Fruit fly (Drosophila melanogaster): ENCODE data around the gene wnd.

The wnd gene

DNA sequence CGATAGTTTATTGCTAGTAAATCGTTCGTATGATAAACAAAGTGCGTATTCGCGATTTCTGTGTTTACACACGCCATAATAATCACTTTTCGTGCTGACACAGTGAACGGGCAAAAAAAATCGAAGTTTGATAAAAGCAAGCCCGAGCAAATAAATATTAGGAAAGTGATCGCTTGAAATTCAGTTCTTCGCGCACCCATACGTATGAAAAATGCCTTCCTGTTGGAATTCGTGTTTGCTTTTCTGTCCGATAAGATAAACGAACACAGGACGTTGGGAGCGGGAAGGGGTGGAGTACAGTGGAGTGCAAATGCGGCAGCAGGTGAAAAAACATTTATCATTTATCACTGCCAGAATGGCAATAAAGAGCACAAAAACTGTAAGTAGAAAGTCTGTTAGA is 4.9 kb downstream of the wnd start (continued):
- no peak for TF ChIP-seq tll (GFP tag; optimal IDR thresholded peaks at IDR 0.05)
- TF ChIP-seq CG7839 (tag; optimal IDR thresholded peaks at IDR 0.05), result no peak
- peak; percentile 3 for TF ChIP-seq CG1792 (GFP tag; optimal IDR thresholded peaks at IDR 0.05)
- no peak for TF ChIP-seq CG8359 (GFP tag; optimal IDR thresholded peaks at IDR 0.05; ENCODE audit: borderline replicate concordance)
- TF ChIP-seq Side (GFP tag; optimal IDR thresholded peaks at IDR 0.05), result no peak
- TF ChIP-seq abd-A (tag; optimal IDR thresholded peaks at IDR 0.05), result no peak
- TF ChIP-seq sob (GFP tag; IDR thresholded peaks at IDR 0.05), result peak; percentile 11; the same call in 1 of the 2 replicates
- no peak for TF ChIP-seq fru (optimal IDR thresholded peaks at IDR 0.05)
- no peak for TF ChIP-seq seq (GFP tag; IDR thresholded peaks at IDR 0.05)
- TF ChIP-seq Ptx1 (GFP tag; IDR thresholded peaks at IDR 0.05), result 0 out of 2 replicates have a peak, but pooled peaks have one; percentile 7
- no peak for TF ChIP-seq CG1832 (GFP tag; optimal IDR thresholded peaks at IDR 0.05)
- TF ChIP-seq Antp (GFP tag; optimal IDR thresholded peaks at IDR 0.05), result no peak
- no peak for TF ChIP-seq Rx (GFP tag; IDR thresholded peaks at IDR 0.05)
- peak; percentile 22 for TF ChIP-seq HmgZ (tag; optimal IDR thresholded peaks at IDR 0.05)
- TF ChIP-seq CG11398 (GFP tag; optimal IDR thresholded peaks at IDR 0.05), result no peak
- TF ChIP-seq ase (GFP tag; IDR thresholded peaks at IDR 0.05), result no peak
- no peak for TF ChIP-seq peb (GFP tag; IDR thresholded peaks at IDR 0.05)
- no peak for TF ChIP-seq her (GFP tag; optimal IDR thresholded peaks at IDR 0.05)
- no peak for TF ChIP-seq zfh2 (GFP tag; optimal IDR thresholded peaks at IDR 0.05)
- no peak for TF ChIP-seq CG17912 (GFP tag; optimal IDR thresholded peaks at IDR 0.05)
- TF ChIP-seq dysf (GFP tag; IDR thresholded peaks at IDR 0.05), result no peak
- TF ChIP-seq CG7357 (GFP tag; IDR thresholded peaks at IDR 0.05), result no peak
- no peak for TF ChIP-seq sim (GFP tag; IDR thresholded peaks at IDR 0.05)
- TF ChIP-seq zfh1 (GFP tag; IDR thresholded peaks at IDR 0.05), result no peak
- TF ChIP-seq E2f2 (GFP tag; IDR thresholded peaks at IDR 0.05), result no peak
- peak; percentile 66 for TF ChIP-seq Elba2 (GFP tag; optimal IDR thresholded peaks at IDR 0.05)
- no peak for TF ChIP-seq CG13287 (GFP tag; IDR thresholded peaks at IDR 0.05; ENCODE audit: partially characterized antibody)
- TF ChIP-seq ttk (GFP tag; IDR thresholded peaks at IDR 0.05), result no peak
- no peak for TF ChIP-seq CG9817 (tag; optimal IDR thresholded peaks at IDR 0.05)
- TF ChIP-seq CG18011 (GFP tag; optimal IDR thresholded peaks at IDR 0.05), result no peak
- TF ChIP-seq HHEX (GFP tag; optimal IDR thresholded peaks at IDR 0.05), result no peak
- TF ChIP-seq lbe (GFP tag; optimal IDR thresholded peaks at IDR 0.05), result no peak
- no peak for TF ChIP-seq hkb (optimal IDR thresholded peaks at IDR 0.05)
- TF ChIP-seq hkb (GFP tag; IDR thresholded peaks at IDR 0.05), result 0 out of 2 replicates have a peak, but pooled peaks have one; percentile 32
- TF ChIP-seq Oaz (GFP tag; IDR thresholded peaks at IDR 0.05), result no peak
- no peak for TF ChIP-seq NC2β (GFP tag; optimal IDR thresholded peaks at IDR 0.05)
- TF ChIP-seq Atf-2 (GFP tag; optimal IDR thresholded peaks at IDR 0.05), result no peak
- peak; percentile 4 for TF ChIP-seq ac (GFP tag; optimal IDR thresholded peaks at IDR 0.05)
- TF ChIP-seq B-H2 (GFP tag; optimal IDR thresholded peaks at IDR 0.05), result peak; percentile 11
- TF ChIP-seq bigmax (GFP tag; optimal IDR thresholded peaks at IDR 0.05), result no peak
- TF ChIP-seq CHES-1-like (GFP tag; optimal IDR thresholded peaks at IDR 0.05), result peak; percentile 18
- no peak for TF ChIP-seq ind (GFP tag; optimal IDR thresholded peaks at IDR 0.05)
- TF ChIP-seq lab (GFP tag; optimal IDR thresholded peaks at IDR 0.05), result peak; percentile 80
- TF ChIP-seq CG9727 (GFP tag; optimal IDR thresholded peaks at IDR 0.05), result peak; percentile 21
- TF ChIP-seq Sin3A (optimal IDR thresholded peaks at IDR 0.05), result no peak
- TF ChIP-seq CG13894 (tag; optimal IDR thresholded peaks at IDR 0.05), result no peak
- no peak for TF ChIP-seq zen (tag; optimal IDR thresholded peaks at IDR 0.05)
- no peak for TF ChIP-seq CG10959 (GFP tag; IDR thresholded peaks at IDR 0.05)
- peak; percentile 83 for TF ChIP-seq Med (GFP tag)
- TF ChIP-seq CG2116 (GFP tag; optimal IDR thresholded peaks at IDR 0.05), result no peak
- no peak for TF ChIP-seq CG6689 (GFP tag; IDR thresholded peaks at IDR 0.05)
- TF ChIP-seq Sox100B (GFP tag; optimal IDR thresholded peaks at IDR 0.05), result no peak
- peak; percentile 64 for TF ChIP-seq CG34376 (GFP tag; optimal IDR thresholded peaks at IDR 0.05)

Data from whole organism, embryonic.